Fruit fly (Drosophila melanogaster) whole organism, pupa: ENCODE measurements around the gene CG12448.

Source experiments
- CG10348 ChIP-seq: fragments of 200-800 bp; sonication (Bioruptor generic); IDR thresholded peaks from 2 replicates; pipeline ENCODE4 v1.3.6; 2022; ENCODE audit warnings: missing biosample characterization, missing genetic modification characterization
- CG12605 ChIP-seq: fragments of 200-800 bp; sonication (Bioruptor generic); IDR thresholded peaks from 2 replicates; pipeline ENCODE4 v1.3.6; 2022; ENCODE audit warnings: missing biosample characterization, missing genetic modification characterization
- CG13204 ChIP-seq: fragments of 200-800 bp; sonication (Bioruptor generic); optimal IDR thresholded peaks from 2 replicates; lab custom pipeline; 2018; ENCODE audit warnings: missing biosample characterization, mild to moderate bottlenecking, missing genetic modification characterization, moderate library complexity
- CG14655 ChIP-seq: fragments of 200-800 bp; sonication (Bioruptor generic); optimal IDR thresholded peaks from 3 replicates; lab custom pipeline; 2017; ENCODE audit warnings: mild to moderate bottlenecking, missing biosample characterization, missing genetic modification reagents, missing genetic modification characterization
- CG15710 ChIP-seq: fragments of 200-800 bp; sonication (Bioruptor generic); optimal IDR thresholded peaks from 2 replicates; lab custom pipeline; 2018; ENCODE audit warnings: missing biosample characterization, mild to moderate bottlenecking, missing genetic modification characterization, moderate library complexity
- CG17806 ChIP-seq: fragments of 200-800 bp; sonication (Bioruptor generic); optimal IDR thresholded peaks from 2 replicates; lab custom pipeline; 2018; ENCODE audit warnings: missing biosample characterization, mild to moderate bottlenecking, missing genetic modification characterization, moderate library complexity
- CG32121 ChIP-seq: fragments of 200-800 bp; sonication (Bioruptor generic); IDR thresholded peaks from 2 replicates; pipeline ENCODE4 v1.3.6; 2022; ENCODE audit warnings: missing biosample characterization, missing genetic modification characterization
- CG34367 ChIP-seq: fragments of 200-800 bp; sonication (Bioruptor generic); optimal IDR thresholded peaks from 2 replicates; lab custom pipeline; 2018; ENCODE audit warnings: missing biosample characterization, mild to moderate bottlenecking, missing genetic modification characterization
- CG4496 ChIP-seq: fragments of 200-800 bp; sonication (Bioruptor generic); IDR thresholded peaks from 3 replicates; pipeline ENCODE4 v1.3.6; 2022; ENCODE audit warnings: missing biosample characterization, missing genetic modification characterization
- CG8159 ChIP-seq: fragments of 200-800 bp; sonication (Bioruptor generic); optimal IDR thresholded peaks from 3 replicates; lab custom pipeline; 2018; ENCODE audit warnings: missing biosample characterization, mild to moderate bottlenecking, missing genetic modification characterization, moderate library complexity
- CG8301 ChIP-seq: fragments of 200-800 bp; sonication (Bioruptor generic); optimal IDR thresholded peaks from 2 replicates; lab custom pipeline; 2018; ENCODE audit warnings: missing biosample characterization, mild to moderate bottlenecking, missing genetic modification characterization
- CG9948 ChIP-seq: fragments of 200-800 bp; sonication (Bioruptor generic); optimal IDR thresholded peaks from 2 replicates; lab custom pipeline; 2018; ENCODE audit warnings: missing biosample characterization, mild to moderate bottlenecking, missing genetic modification characterization, moderate library complexity
- D1 ChIP-seq: fragments of 200-800 bp; sonication (Bioruptor generic); optimal IDR thresholded peaks from 2 replicates; lab custom pipeline; 2018; ENCODE audit warnings: missing biosample characterization, mild to moderate bottlenecking, missing genetic modification characterization, moderate library complexity
- EcR ChIP-seq: fragments of 200-800 bp; sonication (Bioruptor generic); optimal IDR thresholded peaks from 3 replicates; lab custom pipeline; 2019; ENCODE audit warnings: missing biosample characterization, missing genetic modification characterization, mild to moderate bottlenecking, moderate library complexity, missing genetic modification reagents
- Ets98B ChIP-seq: fragments of 200-800 bp; sonication (Bioruptor generic); IDR thresholded peaks from 2 replicates; pipeline ENCODE4 v1.3.6; 2022; ENCODE audit warnings: missing biosample characterization, missing genetic modification characterization
- Pif1A ChIP-seq: fragments of 200-800 bp; sonication (Bioruptor generic); optimal IDR thresholded peaks from 3 replicates; lab custom pipeline; 2016; ENCODE audit warnings: missing biosample characterization, missing genetic modification characterization
- Pif1B ChIP-seq: fragments of 200-800 bp; sonication (Bioruptor generic); optimal IDR thresholded peaks from 3 replicates; lab custom pipeline; 2016; ENCODE audit warnings: missing biosample characterization, missing genetic modification characterization
- Snoo ChIP-seq: fragments of 200-800 bp; sonication (Bioruptor generic); optimal IDR thresholded peaks from 3 replicates; lab custom pipeline; 2017; ENCODE audit warnings: missing biosample characterization, mild to moderate bottlenecking, missing genetic modification characterization, inconsistent platforms
- fd96Ca ChIP-seq: fragments of 200-800 bp; sonication (Bioruptor generic); IDR thresholded peaks from 3 replicates; pipeline ENCODE4 v1.3.6; 2022; ENCODE audit warnings: missing biosample characterization, missing genetic modification characterization
- gl ChIP-seq: fragments of 200-800 bp; sonication (Bioruptor generic); optimal IDR thresholded peaks from 2 replicates; lab custom pipeline; 2018; ENCODE audit warnings: missing biosample characterization, mild to moderate bottlenecking, missing genetic modification characterization
- rn ChIP-seq: fragments of 200-800 bp; sonication (Bioruptor generic); IDR thresholded peaks from 2 replicates; pipeline ENCODE4 v1.3.6; 2022; ENCODE audit warnings: missing biosample characterization, missing genetic modification characterization

CG12448 gene

dm6 chr2L:15936138-15936537, 5.1 kb upstream of the CG12448 start:
- no peak for TF ChIP-seq Pif1A (GFP tag; lab: Kevin White, UChicago)
- TF ChIP-seq CG15710 (tag; lab: Kevin White, UChicago): no peak

- no peak for TF ChIP-seq CG17806 (tag; lab: Kevin White, UChicago)
- no peak for TF ChIP-seq CG8159 (tag; lab: Kevin White, UChicago)
- no peak for TF ChIP-seq CG34367
- TF ChIP-seq D1: no peak
- TF ChIP-seq CG15710 (tag; lab: Kevin White, UChicago): no peak
- no peak for TF ChIP-seq CG12605 (GFP tag; lab: Robert Waterston, UW)
- no peak for TF ChIP-seq Ets98B (GFP tag; lab: Robert Waterston, UW)
- no peak for TF ChIP-seq gl (tag; lab: Kevin White, UChicago)
- TF ChIP-seq CG13204 (GFP tag; lab: Kevin White, UChicago): no peak
- TF ChIP-seq Snoo (tag; lab: Kevin White, UChicago): no peak
- no peak for TF ChIP-seq CG4496 (GFP tag; lab: Robert Waterston, UW)
- no peak for TF ChIP-seq fd96Ca (GFP tag; lab: Robert Waterston, UW)
- TF ChIP-seq rn (GFP tag; lab: Robert Waterston, UW): no peak
- TF ChIP-seq CG32121 (GFP tag; lab: Robert Waterston, UW): no peak
- TF ChIP-seq CG10348 (GFP tag; lab: Robert Waterston, UW): no peak
- no peak for TF ChIP-seq CG8301
- TF ChIP-seq EcR (GFP tag; lab: Kevin White, UChicago): no peak
- no peak for TF ChIP-seq CG14655
- TF ChIP-seq Pif1B (GFP tag; lab: Kevin White, UChicago): no peak
- TF ChIP-seq Pif1A (GFP tag; lab: Kevin White, UChicago): no peak
These were observed 8.2 kb downstream of the CG12448 start for dm6 chr2L:15949457-15949856.

dm6 chr2L:15957558-15957957, 16.3 kb downstream of the CG12448 start, which contains the start of gene CG18063:
Gene CG18063 (plus strand): TSS chr2L:15957858.
- TF ChIP-seq CG9948 (tag; lab: Kevin White, UChicago) (no peak), CG15710 (tag; lab: Kevin White, UChicago) (no peak)

- TF ChIP-seq CG9948 (tag; lab: Kevin White, UChicago) (no peak), EcR (GFP tag; lab: Kevin White, UChicago) (no peak), Pif1A (GFP tag; lab: Kevin White, UChicago) (no peak), CG13204 (GFP tag; lab: Kevin White, UChicago) (no peak), rn (GFP tag; lab: Robert Waterston, UW) (no peak), Ets98B (GFP tag; lab: Robert Waterston, UW) (no peak), CG34367 (no peak), Snoo (tag; lab: Kevin White, UChicago) (no peak), CG4496 (GFP tag; lab: Robert Waterston, UW) (no peak), CG10348 (GFP tag; lab: Robert Waterston, UW) (no peak), CG32121 (GFP tag; lab: Robert Waterston, UW) (no peak), gl (tag; lab: Kevin White, UChicago) (no peak), CG12605 (GFP tag; lab: Robert Waterston, UW) (no peak), CG15710 (tag; lab: Kevin White, UChicago) (no peak), Pif1B (GFP tag; lab: Kevin White, UChicago) (no peak), fd96Ca (GFP tag; lab: Robert Waterston, UW) (no peak)
- TF ChIP-seq, all 21 proteins: peak for 0
These were observed 21.1 kb downstream of the CG12448 start, which contains the start of gene beat-Ib for dm6 chr2L:15962335-15962734. Gene beat-Ib (minus strand): TSS chr2L:15962435.

dm6 chr2L:15979186-15979585, 37.9 kb downstream of the CG12448 start, which contains the start of gene CG10839:
Gene CG10839 (plus strand): TSS chr2L:15979486.
- TF ChIP-seq rn (GFP tag; lab: Robert Waterston, UW): no peak
